ENCODE assay signal across 1 fruit fly cellular context in genomic region chrX:6097578-6097977, dm6.
A peak's percentile ranks its signal among the peaks of the same experiment; 100 is the strongest.
TF ChIP-seq lines count a peak whose summit lies in the region.

No protein-coding gene starts in this region.

TF ChIP-seq in whole organism, embryonic, 481 proteins besides CTCF, POLR2A, EP300 and RAD21 (continued from another document):
- TF ChIP-seq mam (GFP tag; optimal IDR thresholded peaks at IDR 0.05; lab: Kevin White, UChicago), result peak; percentile 86
- TF ChIP-seq CG8944 (GFP tag; optimal IDR thresholded peaks at IDR 0.05; lab: Kevin White, UChicago), result peak; percentile 77
- peak; percentile 88 for TF ChIP-seq ind (GFP tag; optimal IDR thresholded peaks at IDR 0.05; lab: Kevin White, UChicago)
- TF ChIP-seq CG12219 (GFP tag; optimal IDR thresholded peaks at IDR 0.05; lab: Kevin White, UChicago), result peak; percentile 76
- TF ChIP-seq Dp (GFP tag; optimal IDR thresholded peaks at IDR 0.05; lab: Kevin White, UChicago), result no peak
- TF ChIP-seq Xbp1 (GFP tag; optimal IDR thresholded peaks at IDR 0.05; lab: Kevin White, UChicago), result peak; percentile 83
- TF ChIP-seq D19A (tag; optimal IDR thresholded peaks at IDR 0.05; lab: Kevin White, UChicago), result peak; percentile 69
- TF ChIP-seq Taf1 (GFP tag; IDR thresholded peaks at IDR 0.05; lab: Robert Waterston, UW), result peak; percentile 80
- peak; percentile 93 for TF ChIP-seq CG32772 (GFP tag; IDR thresholded peaks at IDR 0.05; lab: Robert Waterston, UW)
- TF ChIP-seq CG2120 (GFP tag; optimal IDR thresholded peaks at IDR 0.05; lab: Kevin White, UChicago), result peak; percentile 84
- peak; percentile 65 for TF ChIP-seq CG12155 (GFP tag; optimal IDR thresholded peaks at IDR 0.05; lab: Kevin White, UChicago)
- peak; percentile 67 for TF ChIP-seq E2f2 (GFP tag; IDR thresholded peaks at IDR 0.05; lab: Robert Waterston, UW)
- peak; percentile 84 for TF ChIP-seq CG14667 (GFP tag; IDR thresholded peaks at IDR 0.05; lab: Robert Waterston, UW)
- TF ChIP-seq Oli (tag; optimal IDR thresholded peaks at IDR 0.05; lab: Kevin White, UChicago), result peak; percentile 82
- TF ChIP-seq her (GFP tag; optimal IDR thresholded peaks at IDR 0.05; lab: Kevin White, UChicago), result peak; percentile 80
- TF ChIP-seq ken (GFP tag; IDR thresholded peaks at IDR 0.05; lab: Robert Waterston, UW), result peak; percentile 89
- peak; percentile 50 for TF ChIP-seq CG4360 (GFP tag; IDR thresholded peaks at IDR 0.05; lab: Robert Waterston, UW)
- peak; percentile 13 for TF ChIP-seq tup (GFP tag; optimal IDR thresholded peaks at IDR 0.05; lab: Kevin White, UChicago)
- peak; percentile 78 for TF ChIP-seq CG8765 (GFP tag; IDR thresholded peaks at IDR 0.05; lab: Robert Waterston, UW)
- no peak for TF ChIP-seq CG34376 (GFP tag; optimal IDR thresholded peaks at IDR 0.05; lab: Kevin White, UChicago)
- peak; percentile 83 for TF ChIP-seq CG4404 (GFP tag; IDR thresholded peaks at IDR 0.05; lab: Robert Waterston, UW)
- peak; percentile 58 for TF ChIP-seq jing (GFP tag; optimal IDR thresholded peaks at IDR 0.05; lab: Kevin White, UChicago)
- peak; percentile 88 for TF ChIP-seq stc (GFP tag; IDR thresholded peaks at IDR 0.05; lab: Robert Waterston, UW)
- TF ChIP-seq CG13424 (tag; optimal IDR thresholded peaks at IDR 0.05; lab: Kevin White, UChicago), result peak; percentile 63
- peak; percentile 83 for TF ChIP-seq Sox102F (GFP tag; optimal IDR thresholded peaks at IDR 0.05; lab: Kevin White, UChicago)
- TF ChIP-seq trh (GFP tag; optimal IDR thresholded peaks at IDR 0.05; lab: Kevin White, UChicago), result peak; percentile 52
- TF ChIP-seq sens-2 (GFP tag; IDR thresholded peaks at IDR 0.05; lab: Robert Waterston, UW), result peak; percentile 59; the same call in 1 of the 2 replicates
- no peak for TF ChIP-seq sima (GFP tag; optimal IDR thresholded peaks at IDR 0.05; lab: Kevin White, UChicago)
- TF ChIP-seq dm (GFP tag; optimal IDR thresholded peaks at IDR 0.05; lab: Kevin White, UChicago), result peak; percentile 46
- peak; percentile 65 for TF ChIP-seq Six4 (GFP tag; optimal IDR thresholded peaks at IDR 0.05; lab: Kevin White, UChicago)
- no peak for TF ChIP-seq pzg (GFP tag; optimal IDR thresholded peaks at IDR 0.05; lab: Kevin White, UChicago)
- peak; percentile 91 for TF ChIP-seq peb (GFP tag; IDR thresholded peaks at IDR 0.05; lab: Robert Waterston, UW)
- TF ChIP-seq dmrt11E (tag; optimal IDR thresholded peaks at IDR 0.05; lab: Kevin White, UChicago), result peak; percentile 49
- peak; percentile 18 for TF ChIP-seq CG18011 (GFP tag; optimal IDR thresholded peaks at IDR 0.05; lab: Kevin White, UChicago)
TF ChIP-seq in whole organism, embryonic: peak in this region for 385.
